Fruit fly (Drosophila melanogaster) whole organism, embryonic: ENCODE measurements around the gene CG17666.

Experiments
- B-H1 ChIP-seq: fragments of 200-800 bp; sonication (Bioruptor generic); IDR thresholded peaks from 3 replicates; pipeline ENCODE4 v1.3.6; 2022; ENCODE audit warnings: missing biosample characterization, missing genetic modification characterization
- CG10274 ChIP-seq: fragments of 200-800 bp; sonication (Bioruptor generic); optimal IDR thresholded peaks from 3 replicates; lab custom pipeline; 2017; ENCODE audit warnings: missing biosample characterization, mild to moderate bottlenecking, missing genetic modification characterization
- CG11247 ChIP-seq: fragments of 200-800 bp; sonication (Bioruptor generic); IDR thresholded peaks from 2 replicates; pipeline ENCODE4 v1.3.6; 2022; ENCODE audit warnings: missing biosample characterization, missing genetic modification characterization
- CG11504 ChIP-seq: fragments of 200-800 bp; sonication (Bioruptor generic); optimal IDR thresholded peaks from 3 replicates; lab custom pipeline; 2019; ENCODE audit warnings: missing biosample characterization, mild to moderate bottlenecking, missing genetic modification characterization, moderate library complexity
- CG11695 ChIP-seq: fragments of 200-800 bp; sonication (Bioruptor generic); IDR thresholded peaks from 3 replicates; pipeline ENCODE4 v1.3.6; 2022; ENCODE audit warnings: missing biosample characterization, missing genetic modification characterization
- CG12071 ChIP-seq: fragments of 200-800 bp; sonication (Bioruptor generic); optimal IDR thresholded peaks from 3 replicates; lab custom pipeline; 2018; ENCODE audit warnings: missing biosample characterization, mild to moderate bottlenecking, missing genetic modification characterization
- CG15479 ChIP-seq: fragments of 200-800 bp; sonication (Bioruptor generic); optimal IDR thresholded peaks from 3 replicates; lab custom pipeline; 2019; ENCODE audit warnings: missing biosample characterization, mild to moderate bottlenecking, missing genetic modification characterization, moderate library complexity
- CG1647 ChIP-seq: fragments of 200-800 bp; sonication (Bioruptor generic); optimal IDR thresholded peaks from 3 replicates; lab custom pipeline; 2016; ENCODE audit warnings: missing biosample characterization, missing genetic modification characterization
- CG16863 ChIP-seq: fragments of 200-800 bp; sonication (Bioruptor generic); optimal IDR thresholded peaks from 3 replicates; lab custom pipeline; 2016; ENCODE audit warnings: missing biosample characterization, missing genetic modification characterization
- CG17385 ChIP-seq: fragments of 200-800 bp; sonication (Bioruptor generic); optimal IDR thresholded peaks from 3 replicates; lab custom pipeline; 2018; ENCODE audit warnings: missing biosample characterization, mild to moderate bottlenecking, missing genetic modification characterization
- CG2199 ChIP-seq: fragments of 200-800 bp; sonication (Bioruptor generic); IDR thresholded peaks from 3 replicates; pipeline ENCODE4 v1.3.6; 2022; ENCODE audit warnings: missing biosample characterization, missing genetic modification characterization
- CG2875 ChIP-seq: fragments of 200-800 bp; sonication (Bioruptor generic); optimal IDR thresholded peaks from 2 replicates; lab custom pipeline; 2017; ENCODE audit warnings: missing biosample characterization, mild to moderate bottlenecking, missing genetic modification characterization, missing genetic modification reagents
- CG32532 ChIP-seq: fragments of 200-800 bp; sonication (Bioruptor generic); IDR thresholded peaks from 2 replicates; pipeline ENCODE4 v1.3.6; 2022; ENCODE audit warnings: missing biosample characterization, missing genetic modification characterization
- CG32772 ChIP-seq: fragments of 200-800 bp; sonication (Bioruptor generic); IDR thresholded peaks from 2 replicates; pipeline ENCODE4 v1.3.6; 2022; ENCODE audit warnings: missing biosample characterization, missing genetic modification characterization
- CG4404 ChIP-seq: fragments of 200-800 bp; sonication (Bioruptor generic); IDR thresholded peaks from 2 replicates; pipeline ENCODE4 v1.3.6; 2022; ENCODE audit warnings: missing biosample characterization, missing genetic modification characterization
- CG6791 ChIP-seq: fragments of 200-800 bp; sonication (Bioruptor generic); IDR thresholded peaks from 3 replicates; pipeline ENCODE4 v1.3.6; 2022; ENCODE audit warnings: missing biosample characterization, missing genetic modification characterization; ENCODE audit not compliant: partially characterized antibody
- CG8924 ChIP-seq: fragments of 200-800 bp; optimal IDR thresholded peaks from 3 replicates; lab custom pipeline; 2019; ENCODE audit warnings: missing biosample characterization, mild to moderate bottlenecking, missing genetic modification characterization, moderate library complexity
- D19A ChIP-seq: fragments of 200-800 bp; optimal IDR thresholded peaks from 3 replicates; lab custom pipeline; 2019; ENCODE audit warnings: missing biosample characterization, mild to moderate bottlenecking, missing genetic modification characterization, moderate library complexity
- Deaf1 ChIP-seq: fragments of 200-800 bp; optimal IDR thresholded peaks from 3 replicates; lab custom pipeline; 2019; ENCODE audit warnings: missing biosample characterization, mild to moderate bottlenecking, missing genetic modification characterization, moderate library complexity
- Dip2 ChIP-seq: fragments of 200-800 bp; sonication (Bioruptor generic); IDR thresholded peaks from 2 replicates; pipeline ENCODE4 v1.3.6; 2022; ENCODE audit warnings: missing biosample characterization, missing genetic modification characterization
- Fer2 ChIP-seq: fragments of 200-800 bp; sonication (Bioruptor generic); optimal IDR thresholded peaks from 2 replicates; lab custom pipeline; 2018; ENCODE audit warnings: missing biosample characterization, mild to moderate bottlenecking, missing genetic modification characterization, moderate library complexity
- Hr3 ChIP-seq: fragments of 200-800 bp; sonication (Bioruptor generic); optimal IDR thresholded peaks from 3 replicates; lab custom pipeline; 2016; ENCODE audit warnings: missing biosample characterization, missing genetic modification characterization
- Hr39 ChIP-seq: fragments of >200 bp; optimal IDR thresholded peaks from 2 replicates; lab custom pipeline; 2017
- Hr51 ChIP-seq, 2 experiments: fragments of 200-800 bp; sonication (Bioruptor generic); optimal IDR thresholded peaks; 2 replicates in 1 of 2; 3 replicates in 1 of 2; lab custom pipeline; 2016 to 2018; ENCODE audit warnings: missing biosample characterization in 2 of 2, missing genetic modification characterization in 2 of 2, mild to moderate bottlenecking in 1 of 2, moderate library complexity in 1 of 2
- Hsf ChIP-seq: fragments of 200-800 bp; sonication (Bioruptor generic); optimal IDR thresholded peaks from 3 replicates; lab custom pipeline; 2016; ENCODE audit warnings: missing biosample characterization, missing genetic modification characterization
- Kr ChIP-seq: fragments of 200-800 bp; sonication (Bioruptor generic); optimal IDR thresholded peaks from 2 replicates; lab custom pipeline; 2017; ENCODE audit warnings: missing biosample characterization, mild to moderate bottlenecking, missing genetic modification characterization
- MBD-R2 ChIP-seq: fragments of 200-800 bp; sonication (Bioruptor generic); IDR thresholded peaks from 2 replicates; pipeline ENCODE4 v1.3.6; 2022; ENCODE audit warnings: missing biosample characterization, missing genetic modification characterization
- Max ChIP-seq: fragments of 200-800 bp; sonication (Bioruptor generic); optimal IDR thresholded peaks from 2 replicates; lab custom pipeline; 2016; ENCODE audit warnings: missing biosample characterization, mild to moderate bottlenecking, missing genetic modification characterization
- NC2β ChIP-seq: fragments of 200-800 bp; sonication (Bioruptor generic); optimal IDR thresholded peaks from 2 replicates; lab custom pipeline; 2016; ENCODE audit warnings: missing biosample characterization, missing genetic modification characterization
- Nf-YA ChIP-seq: fragments of 200-800 bp; sonication (Bioruptor generic); IDR thresholded peaks from 2 replicates; pipeline ENCODE4 v1.3.6; 2022; ENCODE audit warnings: missing biosample characterization, missing genetic modification characterization
- Sin3A ChIP-seq: fragments of >200 bp; optimal IDR thresholded peaks from 2 replicates; lab custom pipeline; 2018
- Sox102F ChIP-seq: fragments of 200-800 bp; sonication (Bioruptor generic); optimal IDR thresholded peaks from 2 replicates; lab custom pipeline; 2018; ENCODE audit warnings: missing biosample characterization, mild to moderate bottlenecking, missing genetic modification characterization, moderate library complexity
- abd-A ChIP-seq: fragments of 200-800 bp; sonication (Bioruptor generic); optimal IDR thresholded peaks from 3 replicates; lab custom pipeline; 2019; ENCODE audit warnings: missing biosample characterization, mild to moderate bottlenecking, missing genetic modification characterization, moderate library complexity
- ac ChIP-seq: fragments of 200-800 bp; sonication (Bioruptor generic); optimal IDR thresholded peaks from 3 replicates; lab custom pipeline; 2017; ENCODE audit warnings: missing biosample characterization, mild to moderate bottlenecking, missing genetic modification characterization
- bigmax ChIP-seq: fragments of 200-800 bp; sonication (Bioruptor generic); optimal IDR thresholded peaks from 2 replicates; lab custom pipeline; 2018; ENCODE audit warnings: missing biosample characterization, mild to moderate bottlenecking, missing genetic modification characterization
- br ChIP-seq: fragments of >200 bp; optimal IDR thresholded peaks from 2 replicates; lab custom pipeline; 2017
- cas ChIP-seq: fragments of 200-800 bp; sonication (Bioruptor generic); IDR thresholded peaks from 2 replicates; pipeline ENCODE4 v1.3.6; 2022; ENCODE audit warnings: missing biosample characterization, missing genetic modification characterization
- crp ChIP-seq, 2 experiments: fragments of 200-800 bp; sonication (Bioruptor generic); optimal IDR thresholded peaks; 2 replicates in 1 of 2; 3 replicates in 1 of 2; lab custom pipeline; 2017; ENCODE audit warnings: missing biosample characterization in 2 of 2, missing genetic modification characterization in 2 of 2, mild to moderate bottlenecking in 1 of 2, moderate library complexity in 1 of 2
- dysf ChIP-seq: fragments of 200-800 bp; sonication (Bioruptor generic); IDR thresholded peaks from 3 replicates; pipeline ENCODE4 v1.3.6; 2022; ENCODE audit warnings: missing biosample characterization, missing genetic modification characterization
- fd96Cb ChIP-seq: fragments of 200-800 bp; sonication (Bioruptor generic); optimal IDR thresholded peaks from 2 replicates; lab custom pipeline; 2018; ENCODE audit warnings: missing biosample characterization, mild to moderate bottlenecking, missing genetic modification characterization, moderate library complexity
- ftz-f1 ChIP-seq: fragments of 200-800 bp; sonication (Bioruptor generic); optimal IDR thresholded peaks from 2 replicates; lab custom pipeline; 2016; ENCODE audit warnings: missing biosample characterization, missing genetic modification characterization
- grn ChIP-seq: fragments of 200-800 bp; sonication (Bioruptor generic); optimal IDR thresholded peaks from 3 replicates; lab custom pipeline; 2017; ENCODE audit warnings: missing biosample characterization, missing genetic modification characterization
- hbn ChIP-seq: fragments of 200-800 bp; sonication (Bioruptor generic); IDR thresholded peaks from 2 replicates; pipeline ENCODE4 v1.3.6; 2022; ENCODE audit warnings: missing biosample characterization, missing genetic modification characterization; ENCODE audit not compliant: partially characterized antibody
- jing ChIP-seq: fragments of 200-800 bp; sonication (Bioruptor generic); optimal IDR thresholded peaks from 2 replicates; lab custom pipeline; 2018; ENCODE audit warnings: missing biosample characterization, mild to moderate bottlenecking, missing genetic modification characterization
- lov ChIP-seq, 2 experiments: fragments of 200-800 bp in 1 of 2; fragments of >200 bp in 1 of 2; sonication (Bioruptor generic) in 1 of 2; IDR thresholded peaks in 1 of 2; optimal IDR thresholded peaks in 1 of 2; 2 replicates in 1 of 2; 3 replicates in 1 of 2; pipeline versions ENCODE4 v1.3.6 to Lab custom; 2017 to 2022; ENCODE audit warnings: missing biosample characterization in 1 of 2, missing genetic modification characterization in 1 of 2
- mam ChIP-seq: fragments of 200-800 bp; sonication (Bioruptor generic); optimal IDR thresholded peaks from 3 replicates; lab custom pipeline; 2016; ENCODE audit warnings: missing biosample characterization, missing genetic modification characterization
- org-1 ChIP-seq: fragments of 200-800 bp; sonication (Bioruptor generic); optimal IDR thresholded peaks from 2 replicates; lab custom pipeline; 2017; ENCODE audit warnings: missing biosample characterization, missing genetic modification characterization
- pan ChIP-seq, 4 experiments: fragments of >200 bp in 3 of 4; fragments of 200-800 bp in 1 of 4; sonication (Bioruptor generic) in 1 of 4; optimal IDR thresholded peaks in 3 of 4; IDR thresholded peaks in 1 of 4; 2 replicates each; pipeline versions ENCODE4 v1.3.6 to Lab custom; 2017 to 2022; ENCODE audit warnings: missing biosample characterization in 2 of 4, missing genetic modification characterization in 2 of 4, mixed read lengths in 1 of 4
- ro ChIP-seq: fragments of 200-800 bp; sonication (Bioruptor generic); IDR thresholded peaks from 2 replicates; pipeline ENCODE4 v1.3.6; 2022; ENCODE audit warnings: missing biosample characterization, missing genetic modification characterization
- slp2 ChIP-seq: fragments of 200-800 bp; sonication (Bioruptor generic); optimal IDR thresholded peaks from 2 replicates; lab custom pipeline; 2016; ENCODE audit warnings: missing biosample characterization, missing genetic modification characterization
- unpg ChIP-seq: fragments of 200-800 bp; sonication (Bioruptor generic); optimal IDR thresholded peaks from 3 replicates; lab custom pipeline; 2018; ENCODE audit warnings: missing biosample characterization, mild to moderate bottlenecking, missing genetic modification characterization, moderate library complexity

The CG17666 gene

DNA sequence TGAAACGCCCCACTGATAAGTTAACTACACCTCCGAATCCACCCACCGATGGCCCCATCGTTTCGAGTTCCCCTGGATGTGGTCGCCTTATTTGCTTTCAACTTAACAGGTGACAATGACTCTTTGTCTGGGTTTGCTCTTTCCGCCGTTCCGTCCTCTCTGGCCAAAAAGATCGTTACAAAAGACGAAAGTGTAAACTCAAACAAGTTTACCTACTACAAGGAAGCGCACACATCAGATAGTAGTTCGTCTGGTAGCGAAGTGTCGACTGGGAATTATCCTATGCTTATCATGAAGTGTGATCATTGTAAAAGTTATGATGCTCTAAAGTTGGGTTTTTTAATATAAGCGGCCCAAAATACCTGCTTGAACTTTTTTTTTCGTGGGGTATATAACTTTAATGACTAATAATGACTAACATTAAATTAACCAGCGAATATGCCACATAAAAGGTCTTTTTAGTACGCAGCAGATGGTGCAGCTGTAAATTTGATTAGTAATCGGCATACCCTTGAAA, 17.7 kb downstream of the CG17666 start (continued):
- no peak for TF ChIP-seq Kr (GFP tag; lab: Kevin White, UChicago)
- TF ChIP-seq CG11504 = peak; percentile 10
- TF ChIP-seq CG2875 = no peak
- no peak for TF ChIP-seq ac
- TF ChIP-seq hbn (GFP tag; lab: Robert Waterston, UW) = no peak
- TF ChIP-seq CG6791 (GFP tag; lab: Robert Waterston, UW) = no peak
- no peak for TF ChIP-seq br (lab: Kevin White, UChicago)
- no peak for TF ChIP-seq bigmax (GFP tag; lab: Kevin White, UChicago)
- no peak for TF ChIP-seq dysf (GFP tag; lab: Robert Waterston, UW)
- TF ChIP-seq lov (optimal IDR thresholded peaks at IDR 0.05; lab: Kevin White, UChicago) = no peak
- TF ChIP-seq lov (GFP tag; IDR thresholded peaks at IDR 0.05; lab: Robert Waterston, UW) = no peak
- no peak for TF ChIP-seq ftz-f1 (GFP tag; lab: Kevin White, UChicago)
- TF ChIP-seq CG16863 = peak; percentile 13
- no peak for TF ChIP-seq ro (GFP tag; lab: Robert Waterston, UW)
- TF ChIP-seq CG11695 (GFP tag; lab: Robert Waterston, UW) = no peak
- no peak for TF ChIP-seq CG10274 (GFP tag; lab: Kevin White, UChicago)
- TF ChIP-seq CG2199 (GFP tag; lab: Robert Waterston, UW) = no peak
- no peak for TF ChIP-seq unpg (GFP tag; lab: Kevin White, UChicago)
- no peak for TF ChIP-seq Fer2 (tag; lab: Kevin White, UChicago)
- no peak for TF ChIP-seq abd-A
- no peak for TF ChIP-seq Max (GFP tag; lab: Kevin White, UChicago)
- no peak for TF ChIP-seq jing (GFP tag; lab: Kevin White, UChicago)
- TF ChIP-seq MBD-R2 (GFP tag; lab: Robert Waterston, UW) = no peak
- TF ChIP-seq cas (GFP tag; lab: Robert Waterston, UW) = no peak
- no peak for TF ChIP-seq CG4404 (GFP tag; lab: Robert Waterston, UW)
- no peak for TF ChIP-seq CG32772 (GFP tag; lab: Robert Waterston, UW)
- TF ChIP-seq CG8924 (tag; lab: Kevin White, UChicago) = no peak
- no peak for TF ChIP-seq D19A
- no peak for TF ChIP-seq CG11247 (GFP tag; lab: Robert Waterston, UW)
- TF ChIP-seq pan (optimal IDR thresholded peaks at IDR 0.05; lab: Kevin White, UChicago) = no peak
- no peak for TF ChIP-seq pan (GFP tag; optimal IDR thresholded peaks at IDR 0.05 in 1 of 2, IDR thresholded peaks at IDR 0.05 in 1 of 2)
- no peak for TF ChIP-seq Sin3A (lab: Kevin White, UChicago)
- TF ChIP-seq NC2β = no peak
- TF ChIP-seq CG15479 (GFP tag; lab: Kevin White, UChicago) = no peak
- TF ChIP-seq Hr39 (lab: Kevin White, UChicago) = no peak
- TF ChIP-seq slp2 (GFP tag; lab: Kevin White, UChicago) = no peak
- TF ChIP-seq grn (GFP tag; lab: Kevin White, UChicago) = peak; percentile 35
- peak; percentile 1 for TF ChIP-seq fd96Cb
- TF ChIP-seq Hr3 (GFP tag; lab: Kevin White, UChicago) = no peak
- TF ChIP-seq CG1647 = no peak
- no peak for TF ChIP-seq CG17385 (GFP tag; lab: Kevin White, UChicago)
- TF ChIP-seq Sox102F (GFP tag; lab: Kevin White, UChicago) = peak; percentile 48
- TF ChIP-seq Hsf (GFP tag; lab: Kevin White, UChicago) = peak; percentile 10
- TF ChIP-seq B-H1 (GFP tag; lab: Robert Waterston, UW) = no peak
- TF ChIP-seq Hr51 (GFP tag; optimal IDR thresholded peaks at IDR 0.05; lab: Kevin White, UChicago) = peak in 1 of 2 experiments; percentile 18
- no peak for TF ChIP-seq Nf-YA (GFP tag; lab: Robert Waterston, UW)
- no peak for TF ChIP-seq Dip2 (GFP tag; lab: Robert Waterston, UW)
- TF ChIP-seq mam (GFP tag; lab: Kevin White, UChicago) = no peak
- TF ChIP-seq CG32532 (GFP tag; lab: Robert Waterston, UW) = no peak
- no peak for TF ChIP-seq Deaf1 (tag; lab: Kevin White, UChicago)
- TF ChIP-seq crp (GFP tag; optimal IDR thresholded peaks at IDR 0.05; lab: Kevin White, UChicago) = no peak
- TF ChIP-seq org-1 (GFP tag; lab: Kevin White, UChicago) = peak; percentile 5
- TF ChIP-seq CG12071 (GFP tag; lab: Kevin White, UChicago) = peak; percentile 6
